Fruit fly (Drosophila melanogaster) whole organism, embryonic: ENCODE data around the gene AspRS-m.
A peak's percentile ranks its signal among the peaks of the same experiment; 100 is the strongest.

Experiments
- Atf6 ChIP-seq: fragments of 200-800 bp; sonication (Bioruptor generic); IDR thresholded peaks from 2 replicates; pipeline ENCODE4 v1.3.6; 2022; ENCODE audit warnings: missing biosample characterization, missing genetic modification characterization
- Bteb2 ChIP-seq: fragments of 200-800 bp; sonication (Bioruptor generic); optimal IDR thresholded peaks from 2 replicates; lab custom pipeline; 2016; ENCODE audit warnings: missing biosample characterization, missing genetic modification characterization
- CG10209 ChIP-seq: fragments of 200-800 bp; sonication (Bioruptor generic); optimal IDR thresholded peaks from 3 replicates; lab custom pipeline; 2017; ENCODE audit warnings: missing biosample characterization, mild to moderate bottlenecking, missing genetic modification characterization, missing genetic modification reagents
- CG10267 ChIP-seq: fragments of 200-800 bp; sonication (Bioruptor generic); optimal IDR thresholded peaks from 2 replicates; lab custom pipeline; 2018; ENCODE audit warnings: missing biosample characterization, mild to moderate bottlenecking, missing genetic modification characterization, moderate library complexity
- CG10431 ChIP-seq: fragments of 200-800 bp; sonication (Bioruptor generic); optimal IDR thresholded peaks from 3 replicates; lab custom pipeline; 2018; ENCODE audit warnings: missing biosample characterization, mild to moderate bottlenecking, missing genetic modification characterization
- CG11085 ChIP-seq: fragments of 200-800 bp; sonication (Bioruptor generic); IDR thresholded peaks from 2 replicates; pipeline ENCODE4 v1.3.6; 2022; ENCODE audit warnings: missing biosample characterization, missing genetic modification characterization
- CG11398 ChIP-seq: fragments of 200-800 bp; sonication (Bioruptor generic); optimal IDR thresholded peaks from 2 replicates; lab custom pipeline; 2016; ENCODE audit warnings: missing biosample characterization, missing genetic modification characterization
- CG12155 ChIP-seq: fragments of 200-800 bp; sonication (Bioruptor generic); optimal IDR thresholded peaks from 3 replicates; lab custom pipeline; 2016; ENCODE audit warnings: missing biosample characterization, missing genetic modification characterization
- CG12942 ChIP-seq: fragments of 200-800 bp; sonication (Bioruptor generic); optimal IDR thresholded peaks from 3 replicates; lab custom pipeline; 2016; ENCODE audit warnings: missing biosample characterization, missing genetic modification characterization
- CG13123 ChIP-seq: fragments of 200-800 bp; sonication (Bioruptor generic); optimal IDR thresholded peaks from 2 replicates; lab custom pipeline; 2016; ENCODE audit warnings: missing biosample characterization, missing genetic modification characterization
- CG13287 ChIP-seq: fragments of 200-800 bp; sonication (Bioruptor generic); IDR thresholded peaks from 2 replicates; pipeline ENCODE4 v1.3.6; 2022; ENCODE audit warnings: missing biosample characterization, missing genetic modification characterization; ENCODE audit not compliant: partially characterized antibody
- CG14014 ChIP-seq: fragments of 200-800 bp; sonication (Bioruptor generic); IDR thresholded peaks from 2 replicates; pipeline ENCODE4 v1.3.6; 2022; ENCODE audit warnings: missing biosample characterization, missing genetic modification characterization
- CG15479 ChIP-seq: fragments of 200-800 bp; sonication (Bioruptor generic); optimal IDR thresholded peaks from 3 replicates; lab custom pipeline; 2019; ENCODE audit warnings: missing biosample characterization, mild to moderate bottlenecking, missing genetic modification characterization, moderate library complexity
- CG2120 ChIP-seq: fragments of 200-800 bp; sonication (Bioruptor generic); optimal IDR thresholded peaks from 3 replicates; lab custom pipeline; 2016; ENCODE audit warnings: missing biosample characterization, missing genetic modification characterization
- CG2889 ChIP-seq: fragments of 200-800 bp; sonication (Bioruptor generic); IDR thresholded peaks from 3 replicates; pipeline ENCODE4 v1.3.6; 2022; ENCODE audit warnings: missing biosample characterization, missing genetic modification characterization
- CG31365 ChIP-seq: fragments of 200-800 bp; sonication (Bioruptor generic); optimal IDR thresholded peaks from 2 replicates; lab custom pipeline; 2018; ENCODE audit warnings: missing biosample characterization, mild to moderate bottlenecking, missing genetic modification characterization
- CG34224 ChIP-seq: fragments of 200-800 bp; sonication (Bioruptor generic); IDR thresholded peaks from 3 replicates; pipeline ENCODE4 v1.3.6; 2022; ENCODE audit warnings: missing biosample characterization, missing genetic modification characterization; ENCODE audit not compliant: partially characterized antibody
- CG4360 ChIP-seq: fragments of 200-800 bp; sonication (Bioruptor generic); IDR thresholded peaks from 2 replicates; pipeline ENCODE4 v1.3.6; 2022; ENCODE audit warnings: missing biosample characterization, missing genetic modification characterization
- CG6791 ChIP-seq: fragments of 200-800 bp; sonication (Bioruptor generic); IDR thresholded peaks from 3 replicates; pipeline ENCODE4 v1.3.6; 2022; ENCODE audit warnings: missing biosample characterization, missing genetic modification characterization; ENCODE audit not compliant: partially characterized antibody
- CG7928 ChIP-seq: fragments of 200-800 bp; sonication (Bioruptor generic); optimal IDR thresholded peaks from 2 replicates; lab custom pipeline; 2017; ENCODE audit warnings: missing biosample characterization, mild to moderate bottlenecking, missing genetic modification characterization
- CG7987 ChIP-seq: fragments of 200-800 bp; sonication (Bioruptor generic); optimal IDR thresholded peaks from 2 replicates; lab custom pipeline; 2018; ENCODE audit warnings: missing biosample characterization, mild to moderate bottlenecking, missing genetic modification characterization, moderate library complexity
- CoRest ChIP-seq: fragments of 200-800 bp; sonication (Bioruptor generic); optimal IDR thresholded peaks from 3 replicates; lab custom pipeline; 2018; ENCODE audit warnings: missing biosample characterization, mild to moderate bottlenecking, missing genetic modification characterization, moderate library complexity
- D19A ChIP-seq: fragments of 200-800 bp; optimal IDR thresholded peaks from 3 replicates; lab custom pipeline; 2019; ENCODE audit warnings: missing biosample characterization, mild to moderate bottlenecking, missing genetic modification characterization, moderate library complexity
- Dad ChIP-seq: fragments of 200-800 bp; sonication (Bioruptor generic); optimal IDR thresholded peaks from 3 replicates; lab custom pipeline; 2016; ENCODE audit warnings: missing biosample characterization, missing genetic modification characterization
- Fer2 ChIP-seq: fragments of 200-800 bp; sonication (Bioruptor generic); optimal IDR thresholded peaks from 2 replicates; lab custom pipeline; 2018; ENCODE audit warnings: missing biosample characterization, mild to moderate bottlenecking, missing genetic modification characterization, moderate library complexity
- H15 ChIP-seq: fragments of 200-800 bp; sonication (Bioruptor generic); IDR thresholded peaks from 3 replicates; pipeline ENCODE4 v1.3.6; 2022; ENCODE audit warnings: missing biosample characterization, missing genetic modification characterization
- H2.0 ChIP-seq: fragments of 200-800 bp; sonication (Bioruptor generic); IDR thresholded peaks from 2 replicates; pipeline ENCODE4 v1.3.6; 2022; ENCODE audit warnings: missing biosample characterization, missing genetic modification characterization
- Hmr ChIP-seq: fragments of 200-800 bp; sonication (Bioruptor generic); optimal IDR thresholded peaks from 3 replicates; lab custom pipeline; 2017; ENCODE audit warnings: mild to moderate bottlenecking, missing biosample characterization, missing genetic modification reagents, missing genetic modification characterization
- Oaz ChIP-seq: fragments of 200-800 bp; sonication (Bioruptor generic); IDR thresholded peaks from 2 replicates; pipeline ENCODE4 v1.3.6; 2022; ENCODE audit warnings: missing biosample characterization, missing genetic modification characterization
- Side ChIP-seq: fragments of 200-800 bp; sonication (Bioruptor generic); optimal IDR thresholded peaks from 2 replicates; lab custom pipeline; 2016; ENCODE audit warnings: missing biosample characterization, missing genetic modification characterization
- Sry-δ ChIP-seq: fragments of 200-800 bp; sonication (Bioruptor generic); optimal IDR thresholded peaks from 2 replicates; lab custom pipeline; 2016; ENCODE audit warnings: missing biosample characterization, missing genetic modification characterization
- Ssrp ChIP-seq: fragments of 200-800 bp; sonication (Bioruptor generic); optimal IDR thresholded peaks from 2 replicates; lab custom pipeline; 2018; ENCODE audit warnings: missing biosample characterization, mild to moderate bottlenecking, missing genetic modification characterization, moderate library complexity
- amos ChIP-seq: fragments of 200-800 bp; sonication (Bioruptor generic); IDR thresholded peaks from 2 replicates; pipeline ENCODE4 v1.3.6; 2022; ENCODE audit warnings: missing biosample characterization, missing genetic modification characterization; ENCODE audit not compliant: partially characterized antibody
- ara ChIP-seq: fragments of 200-800 bp; sonication (Bioruptor generic); IDR thresholded peaks from 2 replicates; pipeline ENCODE4 v1.3.6; 2022; ENCODE audit warnings: missing biosample characterization, missing genetic modification characterization
- bcd ChIP-seq: fragments of 200-800 bp; sonication (Bioruptor generic); optimal IDR thresholded peaks from 2 replicates; lab custom pipeline; 2017; ENCODE audit warnings: missing biosample characterization, mild to moderate bottlenecking, missing genetic modification characterization
- br ChIP-seq: fragments of >200 bp; optimal IDR thresholded peaks from 2 replicates; lab custom pipeline; 2017
- chif ChIP-seq, 2 experiments: fragments of 200-800 bp; sonication (Bioruptor generic); optimal IDR thresholded peaks; 3 replicates each; lab custom pipeline; 2016; ENCODE audit warnings: missing biosample characterization in 2 of 2, missing genetic modification characterization in 2 of 2
- crp ChIP-seq, 2 experiments: fragments of 200-800 bp; sonication (Bioruptor generic); optimal IDR thresholded peaks; 2 replicates in 1 of 2; 3 replicates in 1 of 2; lab custom pipeline; 2017; ENCODE audit warnings: missing biosample characterization in 2 of 2, missing genetic modification characterization in 2 of 2, mild to moderate bottlenecking in 1 of 2, moderate library complexity in 1 of 2
- dm ChIP-seq: fragments of 200-800 bp; sonication (Bioruptor generic); optimal IDR thresholded peaks from 3 replicates; lab custom pipeline; 2016; ENCODE audit warnings: missing biosample characterization, missing genetic modification characterization
- dmrt11E ChIP-seq: fragments of 200-800 bp; sonication (Bioruptor generic); optimal IDR thresholded peaks from 3 replicates; lab custom pipeline; 2018; ENCODE audit warnings: missing biosample characterization, mild to moderate bottlenecking, missing genetic modification characterization, moderate library complexity
- fru ChIP-seq: fragments of >200 bp; optimal IDR thresholded peaks from 2 replicates; lab custom pipeline; 2017
- gt ChIP-seq: fragments of 200-800 bp; sonication (Bioruptor generic); IDR thresholded peaks from 2 replicates; pipeline ENCODE4 v1.3.6; 2022; ENCODE audit warnings: missing biosample characterization, missing genetic modification characterization
- kay ChIP-seq: fragments of 200-800 bp; sonication (Bioruptor generic); optimal IDR thresholded peaks from 2 replicates; lab custom pipeline; 2016; ENCODE audit warnings: missing biosample characterization, missing genetic modification characterization
- nau ChIP-seq: fragments of 200-800 bp; sonication (Bioruptor generic); optimal IDR thresholded peaks from 3 replicates; lab custom pipeline; 2017; ENCODE audit warnings: missing biosample characterization, mild to moderate bottlenecking, missing genetic modification characterization, missing genetic modification reagents
- nerfin-2 ChIP-seq: fragments of 200-800 bp; sonication (Bioruptor generic); IDR thresholded peaks from 2 replicates; pipeline ENCODE4 v1.3.6; 2022; ENCODE audit warnings: missing biosample characterization, missing genetic modification characterization; ENCODE audit not compliant: partially characterized antibody
- repo ChIP-seq: fragments of 200-800 bp; sonication (Bioruptor generic); optimal IDR thresholded peaks from 2 replicates; lab custom pipeline; 2016; ENCODE audit warnings: missing biosample characterization, missing genetic modification characterization
- tin ChIP-seq: fragments of 200-800 bp; sonication (Bioruptor generic); optimal IDR thresholded peaks from 3 replicates; lab custom pipeline; 2016; ENCODE audit warnings: missing biosample characterization, missing genetic modification characterization
- tup ChIP-seq: fragments of 200-800 bp; sonication (Bioruptor generic); optimal IDR thresholded peaks from 2 replicates; lab custom pipeline; 2016; ENCODE audit warnings: missing biosample characterization, mild to moderate bottlenecking, missing genetic modification characterization, moderate library complexity
- zfh2 ChIP-seq: fragments of 200-800 bp; sonication (Bioruptor generic); optimal IDR thresholded peaks from 2 replicates; lab custom pipeline; 2016; ENCODE audit warnings: missing biosample characterization, missing genetic modification characterization

AspRS-m gene

dm6 chr2L:16815989-16816749 lies 10.7 kb upstream of the AspRS-m start, which contains the start of gene mdy:
TSS of gene mdy (plus strand) at chr2L:16816660.
- peak; percentile 32 for TF ChIP-seq Ssrp (tag; lab: Kevin White, UChicago)
- TF ChIP-seq Sry-δ (GFP tag; lab: Kevin White, UChicago): peak; percentile 63
- peak; percentile 64 for TF ChIP-seq ara (GFP tag; lab: Robert Waterston, UW)
- peak; percentile 30; the same call in 1 of the 3 replicates for TF ChIP-seq CG34224 (GFP tag; lab: Robert Waterston, UW)
- no peak for TF ChIP-seq nau
- TF ChIP-seq CG15479: no peak
- TF ChIP-seq kay (GFP tag; lab: Kevin White, UChicago): peak; percentile 58
- TF ChIP-seq CG11085 (GFP tag; lab: Robert Waterston, UW): no peak; the same call in 1 of the 2 replicates
- no peak for TF ChIP-seq CG10431 (GFP tag; lab: Kevin White, UChicago)
- TF ChIP-seq chif (GFP tag; optimal IDR thresholded peaks at IDR 0.05; lab: Kevin White, UChicago): peak; percentile 4 to 65
- no peak for TF ChIP-seq br (lab: Kevin White, UChicago)
- TF ChIP-seq gt (GFP tag; lab: Robert Waterston, UW): no peak
- TF ChIP-seq tin: peak; percentile 50
- peak; percentile 41 for TF ChIP-seq zfh2 (GFP tag; lab: Kevin White, UChicago)
- TF ChIP-seq crp (GFP tag; optimal IDR thresholded peaks at IDR 0.05; lab: Kevin White, UChicago): no peak
- TF ChIP-seq CG13287: peak; percentile 61
- no peak for TF ChIP-seq CG2889 (GFP tag; lab: Robert Waterston, UW)
- peak; percentile 39 for TF ChIP-seq CG12942 (GFP tag; lab: Kevin White, UChicago)
- peak; percentile 81 for TF ChIP-seq CG2120 (GFP tag; lab: Kevin White, UChicago)
- TF ChIP-seq Hmr (GFP tag; lab: Kevin White, UChicago): peak; percentile 58
- peak; percentile 70 for TF ChIP-seq CG14014 (GFP tag; lab: Robert Waterston, UW)
- peak; percentile 29 for TF ChIP-seq tup (GFP tag; lab: Kevin White, UChicago)
- peak; percentile 59; the same call in 1 of the 2 replicates for TF ChIP-seq Atf6
- peak; percentile 28 for TF ChIP-seq bcd
- peak; percentile 36; the same call in 1 of the 3 replicates for TF ChIP-seq H15 (GFP tag; lab: Robert Waterston, UW)
- TF ChIP-seq D19A: peak; percentile 37
- TF ChIP-seq CG13123: peak; percentile 13
- no peak for TF ChIP-seq CG11398
- TF ChIP-seq repo (GFP tag; lab: Kevin White, UChicago): peak; percentile 22
- no peak for TF ChIP-seq CG7928 (GFP tag; lab: Kevin White, UChicago)
- no peak for TF ChIP-seq amos (GFP tag; lab: Robert Waterston, UW)
- TF ChIP-seq CG4360 (GFP tag; lab: Robert Waterston, UW): peak; percentile 33
- TF ChIP-seq nerfin-2 (GFP tag; lab: Robert Waterston, UW): peak; percentile 44; the same call in 1 of the 2 replicates
- TF ChIP-seq CG6791 (GFP tag; lab: Robert Waterston, UW): no peak
- peak; percentile 52 for TF ChIP-seq dmrt11E (tag; lab: Kevin White, UChicago)
- no peak for TF ChIP-seq Fer2
- TF ChIP-seq Bteb2 (GFP tag; lab: Kevin White, UChicago): peak; percentile 47
- no peak for TF ChIP-seq Dad (GFP tag; lab: Kevin White, UChicago)
- TF ChIP-seq Side: peak; percentile 5
- TF ChIP-seq fru (lab: Kevin White, UChicago): no peak
- TF ChIP-seq CG7987 (GFP tag; lab: Kevin White, UChicago): no peak
- TF ChIP-seq dm: no peak
- TF ChIP-seq CG12155 (GFP tag; lab: Kevin White, UChicago): peak; percentile 41
- TF ChIP-seq CG10267 (tag; lab: Kevin White, UChicago): peak; percentile 62
- TF ChIP-seq H2.0 (GFP tag; lab: Robert Waterston, UW): peak; percentile 62
- 0 out of 2 replicates have a peak, but pooled peaks have one; percentile 12 for TF ChIP-seq Oaz (GFP tag; lab: Robert Waterston, UW)
- TF ChIP-seq CG31365 (tag; lab: Kevin White, UChicago): no peak
- peak; percentile 75 for TF ChIP-seq CoRest
- TF ChIP-seq CG10209: peak; percentile 51
